ENCODE assay signal across 1 fruit fly cellular context in the genomic region with DNA sequence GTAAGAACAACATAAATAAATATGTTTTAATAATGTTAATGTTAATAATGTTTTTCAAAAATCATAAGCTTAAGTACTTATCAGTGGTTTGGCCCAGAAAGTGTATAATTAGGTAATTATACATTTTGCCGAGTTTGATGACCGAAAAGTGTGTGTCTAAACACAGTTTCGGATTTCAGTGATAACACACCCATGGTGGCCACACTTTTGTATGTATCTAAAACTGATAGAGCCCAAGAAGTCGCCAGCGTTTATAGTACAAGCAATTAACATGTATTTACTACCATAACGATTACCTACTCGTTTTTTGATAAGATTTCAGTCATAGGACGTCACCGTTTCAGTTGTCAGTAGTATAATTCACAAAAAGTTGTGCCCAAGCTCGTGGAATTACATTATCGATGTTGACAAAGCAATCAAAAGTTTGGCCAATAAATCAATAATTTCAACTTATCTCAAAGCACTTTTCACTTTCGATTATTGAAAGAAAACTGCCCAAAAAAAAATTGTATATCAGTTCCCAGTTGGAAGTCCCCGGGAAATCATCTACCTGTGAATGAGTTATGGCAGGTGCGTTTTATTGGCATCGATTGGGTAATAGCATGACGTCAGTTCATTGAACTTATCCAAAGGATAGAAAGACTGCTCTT.
A peak's percentile ranks its signal among the peaks of the same experiment; 100 is the strongest.
TF ChIP-seq lines count a peak whose summit lies in the region.

No protein-coding gene starts in this region.

TF ChIP-seq in whole organism, embryonic, 481 proteins besides CTCF, POLR2A, EP300 and RAD21 (continued from another document):
- TF ChIP-seq wor (GFP tag; IDR thresholded peaks at IDR 0.05; lab: Robert Waterston, UW) = no peak
- TF ChIP-seq Med (GFP tag; lab: Kevin White, UChicago) = peak; percentile 1
- TF ChIP-seq grn (GFP tag; optimal IDR thresholded peaks at IDR 0.05; lab: Kevin White, UChicago) = peak; percentile 19
- TF ChIP-seq aop (GFP tag; IDR thresholded peaks at IDR 0.05; lab: Robert Waterston, UW) = no peak
- TF ChIP-seq Pdp1 (GFP tag; optimal IDR thresholded peaks at IDR 0.05; lab: Kevin White, UChicago) = peak in 1 of 2 experiments; percentile 27
- no peak for TF ChIP-seq CG7928 (GFP tag; optimal IDR thresholded peaks at IDR 0.05; lab: Kevin White, UChicago)
- TF ChIP-seq Scr (GFP tag; IDR thresholded peaks at IDR 0.05; lab: Robert Waterston, UW; ENCODE audit: partially characterized antibody) = no peak
- TF ChIP-seq CG34376 (GFP tag; optimal IDR thresholded peaks at IDR 0.05; lab: Kevin White, UChicago) = peak; percentile 40
- peak; percentile 23 for TF ChIP-seq Asciz (GFP tag; optimal IDR thresholded peaks at IDR 0.05; lab: Kevin White, UChicago)
- TF ChIP-seq Doc3 (GFP tag; IDR thresholded peaks at IDR 0.05; lab: Robert Waterston, UW; ENCODE audit: partially characterized antibody) = no peak
- peak; percentile 94 for TF ChIP-seq sug (tag; optimal IDR thresholded peaks at IDR 0.05; lab: Kevin White, UChicago)
- TF ChIP-seq CG8290 (GFP tag; optimal IDR thresholded peaks at IDR 0.05; lab: Kevin White, UChicago) = no peak
- peak in 1 of 2 experiments; percentile 9 for TF ChIP-seq CG8290 (tag; optimal IDR thresholded peaks at IDR 0.05; lab: Kevin White, UChicago)
- peak; percentile 8 for TF ChIP-seq lab (GFP tag; optimal IDR thresholded peaks at IDR 0.05; lab: Kevin White, UChicago)
- no peak for TF ChIP-seq CG17912 (GFP tag; optimal IDR thresholded peaks at IDR 0.05; lab: Kevin White, UChicago)
- TF ChIP-seq Hr78 (GFP tag; optimal IDR thresholded peaks at IDR 0.05; lab: Kevin White, UChicago) = peak in 1 of 2 experiments; percentile 14
- TF ChIP-seq sens (GFP tag; lab: Kevin White, UChicago) = peak; percentile 62
- TF ChIP-seq gro (GFP tag; optimal IDR thresholded peaks at IDR 0.05; lab: Kevin White, UChicago) = no peak
- TF ChIP-seq CG17361 (GFP tag; IDR thresholded peaks at IDR 0.05; lab: Robert Waterston, UW) = no peak
- no peak for TF ChIP-seq sisA (GFP tag; IDR thresholded peaks at IDR 0.05; lab: Robert Waterston, UW)
- TF ChIP-seq Mrtf (GFP tag; IDR thresholded peaks at IDR 0.05; lab: Robert Waterston, UW) = no peak
- peak; percentile 96 for TF ChIP-seq exex (tag; optimal IDR thresholded peaks at IDR 0.05; lab: Kevin White, UChicago)
- peak; percentile 15 for TF ChIP-seq fd64A (GFP tag; optimal IDR thresholded peaks at IDR 0.05; lab: Kevin White, UChicago)
- no peak for TF ChIP-seq nom (GFP tag; optimal IDR thresholded peaks at IDR 0.05; lab: Kevin White, UChicago)
- TF ChIP-seq abd-A (tag; optimal IDR thresholded peaks at IDR 0.05; lab: Kevin White, UChicago) = no peak
- no peak for TF ChIP-seq amos (GFP tag; IDR thresholded peaks at IDR 0.05; lab: Robert Waterston, UW; ENCODE audit: partially characterized antibody)
- TF ChIP-seq BtbVII (GFP tag; optimal IDR thresholded peaks at IDR 0.05; lab: Kevin White, UChicago) = peak; percentile 75
- no peak for TF ChIP-seq Dbx (GFP tag; IDR thresholded peaks at IDR 0.05; lab: Robert Waterston, UW)
- no peak for TF ChIP-seq CG7839 (tag; optimal IDR thresholded peaks at IDR 0.05; lab: Kevin White, UChicago)
- no peak for TF ChIP-seq CG9437 (GFP tag; optimal IDR thresholded peaks at IDR 0.05; lab: Kevin White, UChicago)
- no peak for TF ChIP-seq ap (GFP tag; IDR thresholded peaks at IDR 0.05; lab: Robert Waterston, UW)
- TF ChIP-seq sqz (GFP tag; optimal IDR thresholded peaks at IDR 0.05; lab: Kevin White, UChicago) = peak; percentile 42
- peak; percentile 19 for TF ChIP-seq PHDP (tag; optimal IDR thresholded peaks at IDR 0.05; lab: Kevin White, UChicago)
- no peak for TF ChIP-seq CG18599 (GFP tag; optimal IDR thresholded peaks at IDR 0.05; lab: Kevin White, UChicago)
- peak; percentile 36 for TF ChIP-seq sd (tag; optimal IDR thresholded peaks at IDR 0.05; lab: Kevin White, UChicago)
- no peak for TF ChIP-seq bigmax (GFP tag; optimal IDR thresholded peaks at IDR 0.05; lab: Kevin White, UChicago)
- TF ChIP-seq CG8281 (tag; optimal IDR thresholded peaks at IDR 0.05; lab: Kevin White, UChicago) = peak; percentile 90
- TF ChIP-seq bowl (GFP tag; IDR thresholded peaks at IDR 0.05; lab: Robert Waterston, UW) = no peak
- TF ChIP-seq CG4707 (GFP tag; optimal IDR thresholded peaks at IDR 0.05; lab: Kevin White, UChicago) = peak; percentile 3
- TF ChIP-seq cad (GFP tag; optimal IDR thresholded peaks at IDR 0.05; lab: Kevin White, UChicago) = peak; percentile 45
- TF ChIP-seq CG10431 (GFP tag; optimal IDR thresholded peaks at IDR 0.05; lab: Kevin White, UChicago) = no peak
- TF ChIP-seq bcd (GFP tag; optimal IDR thresholded peaks at IDR 0.05; lab: Kevin White, UChicago) = no peak
- TF ChIP-seq hb (GFP tag; IDR thresholded peaks at IDR 0.05; lab: Robert Waterston, UW; ENCODE audit: partially characterized antibody) = no peak
- TF ChIP-seq CG11504 (tag; optimal IDR thresholded peaks at IDR 0.05; lab: Kevin White, UChicago) = peak; percentile 21
